Fruit fly (Drosophila melanogaster) whole organism, embryonic: ENCODE data around the gene CG43168.

Experiments
- Adf1 ChIP-seq: fragments of 200-800 bp; sonication (Bioruptor generic); IDR thresholded peaks from 2 replicates; pipeline ENCODE4 v1.3.6; 2022; ENCODE audit warnings: missing biosample characterization, missing genetic modification characterization
- Atf3 ChIP-seq: fragments of 200-800 bp; sonication (Bioruptor generic); optimal IDR thresholded peaks from 3 replicates; lab custom pipeline; 2016; ENCODE audit warnings: missing biosample characterization, missing genetic modification characterization
- Bteb2 ChIP-seq: fragments of 200-800 bp; sonication (Bioruptor generic); optimal IDR thresholded peaks from 2 replicates; lab custom pipeline; 2016; ENCODE audit warnings: missing biosample characterization, missing genetic modification characterization
- CG10959 ChIP-seq: fragments of 200-800 bp; sonication (Bioruptor generic); IDR thresholded peaks from 2 replicates; pipeline ENCODE4 v1.3.6; 2022; ENCODE audit warnings: missing biosample characterization, missing genetic modification characterization
- CG11093 ChIP-seq: fragments of 200-800 bp; sonication (Bioruptor generic); IDR thresholded peaks from 3 replicates; pipeline ENCODE4 v1.3.6; 2022; ENCODE audit warnings: missing biosample characterization, missing genetic modification characterization
- CG12071 ChIP-seq: fragments of 200-800 bp; sonication (Bioruptor generic); optimal IDR thresholded peaks from 3 replicates; lab custom pipeline; 2018; ENCODE audit warnings: missing biosample characterization, mild to moderate bottlenecking, missing genetic modification characterization
- CG13296 ChIP-seq: fragments of 200-800 bp; sonication (Bioruptor generic); optimal IDR thresholded peaks from 3 replicates; lab custom pipeline; 2018; ENCODE audit warnings: missing biosample characterization, mild to moderate bottlenecking, missing genetic modification characterization
- CG15514 ChIP-seq: fragments of 200-800 bp; sonication (Bioruptor generic); optimal IDR thresholded peaks from 3 replicates; lab custom pipeline; 2017; ENCODE audit warnings: missing biosample characterization, missing genetic modification characterization, mild to moderate bottlenecking, moderate library complexity, missing genetic modification reagents
- CG15696 ChIP-seq: fragments of 200-800 bp; sonication (Bioruptor generic); optimal IDR thresholded peaks from 2 replicates; lab custom pipeline; 2019; ENCODE audit warnings: missing biosample characterization, mild to moderate bottlenecking, missing genetic modification characterization, moderate library complexity
- CG1602 ChIP-seq: fragments of 200-800 bp; sonication (Bioruptor generic); optimal IDR thresholded peaks from 3 replicates; lab custom pipeline; 2016; ENCODE audit warnings: missing biosample characterization, missing genetic modification characterization
- CG17568 ChIP-seq: fragments of 200-800 bp; sonication (Bioruptor generic); optimal IDR thresholded peaks from 2 replicates; lab custom pipeline; 2018; ENCODE audit warnings: missing biosample characterization, mild to moderate bottlenecking, missing genetic modification characterization, moderate library complexity
- CG18619 ChIP-seq: fragments of 200-800 bp; sonication (Bioruptor generic); optimal IDR thresholded peaks from 3 replicates; lab custom pipeline; 2017; ENCODE audit warnings: missing biosample characterization, mild to moderate bottlenecking, missing genetic modification characterization
- CG2120 ChIP-seq: fragments of 200-800 bp; sonication (Bioruptor generic); optimal IDR thresholded peaks from 3 replicates; lab custom pipeline; 2016; ENCODE audit warnings: missing biosample characterization, missing genetic modification characterization
- CG3838 ChIP-seq: fragments of 200-800 bp; sonication (Bioruptor generic); optimal IDR thresholded peaks from 3 replicates; lab custom pipeline; 2016; ENCODE audit warnings: missing biosample characterization, missing genetic modification characterization
- CG42726 ChIP-seq: fragments of 200-800 bp; sonication (Bioruptor generic); IDR thresholded peaks from 2 replicates; pipeline ENCODE4 v1.3.6; 2022; ENCODE audit warnings: missing biosample characterization, missing genetic modification characterization; ENCODE audit not compliant: partially characterized antibody
- CG4328 ChIP-seq: fragments of 200-800 bp; sonication (Bioruptor generic); optimal IDR thresholded peaks from 3 replicates; lab custom pipeline; 2017; ENCODE audit warnings: missing biosample characterization, missing genetic modification reagents, missing genetic modification characterization
- CG4404 ChIP-seq: fragments of 200-800 bp; sonication (Bioruptor generic); IDR thresholded peaks from 2 replicates; pipeline ENCODE4 v1.3.6; 2022; ENCODE audit warnings: missing biosample characterization, missing genetic modification characterization
- CG8924 ChIP-seq: fragments of 200-800 bp; optimal IDR thresholded peaks from 3 replicates; lab custom pipeline; 2019; ENCODE audit warnings: missing biosample characterization, mild to moderate bottlenecking, missing genetic modification characterization, moderate library complexity
- CG9215 ChIP-seq: fragments of 200-800 bp; sonication (Bioruptor generic); IDR thresholded peaks from 2 replicates; pipeline ENCODE4 v1.3.6; 2022; ENCODE audit warnings: missing biosample characterization, missing genetic modification characterization
- CG9727 ChIP-seq: fragments of 200-800 bp; sonication (Bioruptor generic); optimal IDR thresholded peaks from 3 replicates; lab custom pipeline; 2017; ENCODE audit warnings: missing biosample characterization, mild to moderate bottlenecking, missing genetic modification characterization
- Camta ChIP-seq: fragments of 200-800 bp; sonication (Bioruptor generic); optimal IDR thresholded peaks from 2 replicates; lab custom pipeline; 2016; ENCODE audit warnings: missing biosample characterization, missing genetic modification characterization
- Drgx ChIP-seq: fragments of 200-800 bp; sonication (Bioruptor generic); IDR thresholded peaks from 2 replicates; pipeline ENCODE4 v1.3.6; 2022; ENCODE audit warnings: missing biosample characterization, missing genetic modification characterization
- Elba2 ChIP-seq: fragments of 200-800 bp; sonication (Bioruptor generic); optimal IDR thresholded peaks from 3 replicates; lab custom pipeline; 2016; ENCODE audit warnings: missing biosample characterization, missing genetic modification characterization
- MBD-R2 ChIP-seq: fragments of 200-800 bp; sonication (Bioruptor generic); IDR thresholded peaks from 2 replicates; pipeline ENCODE4 v1.3.6; 2022; ENCODE audit warnings: missing biosample characterization, missing genetic modification characterization
- MTF-1 ChIP-seq: fragments of 200-800 bp; sonication (Bioruptor generic); optimal IDR thresholded peaks from 2 replicates; lab custom pipeline; 2018; ENCODE audit warnings: missing biosample characterization, mild to moderate bottlenecking, missing genetic modification characterization, borderline replicate concordance
- Med ChIP-seq: fragments of 200-800 bp; sonication (Bioruptor generic); peaks from one replicate; lab custom pipeline; 2016; ENCODE audit warnings: missing biosample characterization, missing genetic modification characterization, mild to moderate bottlenecking, inconsistent platforms, moderate library complexity
- Meics ChIP-seq: fragments of 200-800 bp; sonication (Bioruptor generic); optimal IDR thresholded peaks from 2 replicates; lab custom pipeline; 2017; ENCODE audit warnings: missing biosample characterization, mild to moderate bottlenecking, missing genetic modification characterization
- Mrtf ChIP-seq: fragments of 200-800 bp; sonication (Bioruptor generic); IDR thresholded peaks from 3 replicates; pipeline ENCODE4 v1.3.6; 2022; ENCODE audit warnings: missing biosample characterization, missing genetic modification characterization
- Pdp1 ChIP-seq, 2 experiments: fragments of 200-800 bp; sonication (Bioruptor generic); optimal IDR thresholded peaks; 3 replicates each; lab custom pipeline; 2016; ENCODE audit warnings: missing biosample characterization in 2 of 2, missing genetic modification characterization in 2 of 2, mild to moderate bottlenecking in 1 of 2, moderate library complexity in 1 of 2
- Xrp1 ChIP-seq: fragments of 200-800 bp; sonication (Bioruptor generic); IDR thresholded peaks from 2 replicates; pipeline ENCODE4 v1.3.6; 2022; ENCODE audit warnings: missing biosample characterization, missing genetic modification characterization
- amos ChIP-seq: fragments of 200-800 bp; sonication (Bioruptor generic); IDR thresholded peaks from 2 replicates; pipeline ENCODE4 v1.3.6; 2022; ENCODE audit warnings: missing biosample characterization, missing genetic modification characterization; ENCODE audit not compliant: partially characterized antibody
- chm ChIP-seq: fragments of 200-800 bp; sonication (Bioruptor generic); IDR thresholded peaks from 2 replicates; pipeline ENCODE4 v1.3.6; 2022; ENCODE audit warnings: missing biosample characterization, missing genetic modification characterization
- en ChIP-seq: fragments of 200-800 bp; sonication (Bioruptor generic); optimal IDR thresholded peaks from 2 replicates; lab custom pipeline; 2016; ENCODE audit warnings: missing biosample characterization, missing genetic modification characterization
- fd3F ChIP-seq: fragments of 200-800 bp; sonication (Bioruptor generic); optimal IDR thresholded peaks from 2 replicates; lab custom pipeline; 2018; ENCODE audit warnings: missing biosample characterization, mild to moderate bottlenecking, missing genetic modification characterization, moderate library complexity
- gcm ChIP-seq: fragments of 200-800 bp; sonication (Bioruptor generic); optimal IDR thresholded peaks from 2 replicates; lab custom pipeline; 2019; ENCODE audit warnings: missing biosample characterization, mild to moderate bottlenecking, missing genetic modification characterization, moderate library complexity
- gro ChIP-seq: fragments of 200-800 bp; sonication (Bioruptor generic); optimal IDR thresholded peaks from 2 replicates; lab custom pipeline; 2016; ENCODE audit warnings: missing biosample characterization, missing genetic modification characterization
- gsb-n ChIP-seq: fragments of 200-800 bp; sonication (Bioruptor generic); optimal IDR thresholded peaks from 3 replicates; lab custom pipeline; 2018; ENCODE audit warnings: missing biosample characterization, mild to moderate bottlenecking, missing genetic modification characterization
- ham ChIP-seq: fragments of 200-800 bp; sonication (Bioruptor generic); IDR thresholded peaks from 2 replicates; pipeline ENCODE4 v1.3.6; 2022; ENCODE audit warnings: missing biosample characterization, missing genetic modification characterization
- klu ChIP-seq: fragments of 200-800 bp; sonication (Bioruptor generic); IDR thresholded peaks from 2 replicates; pipeline ENCODE4 v1.3.6; 2022; ENCODE audit warnings: missing biosample characterization, missing genetic modification characterization
- mld ChIP-seq: fragments of 200-800 bp; sonication (Bioruptor generic); IDR thresholded peaks from 3 replicates; pipeline ENCODE4 v1.3.6; 2022; ENCODE audit warnings: missing biosample characterization, missing genetic modification characterization; ENCODE audit not compliant: partially characterized antibody
- onecut ChIP-seq: fragments of 200-800 bp; sonication (Bioruptor generic); IDR thresholded peaks from 2 replicates; pipeline ENCODE4 v1.3.6; 2022; ENCODE audit warnings: missing biosample characterization, missing genetic modification characterization
- phol ChIP-seq: fragments of 200-800 bp; sonication (Bioruptor generic); optimal IDR thresholded peaks from 3 replicates; lab custom pipeline; 2018; ENCODE audit warnings: missing biosample characterization, mild to moderate bottlenecking, missing genetic modification characterization, moderate library complexity
- pnt ChIP-seq: fragments of 200-800 bp; sonication (Bioruptor generic); optimal IDR thresholded peaks from 3 replicates; lab custom pipeline; 2016; ENCODE audit warnings: missing biosample characterization, missing genetic modification characterization
- row ChIP-seq: fragments of 200-800 bp; sonication (Bioruptor generic); IDR thresholded peaks from 3 replicates; pipeline ENCODE4 v1.3.6; 2022; ENCODE audit warnings: missing biosample characterization, missing genetic modification characterization
- schlank ChIP-seq: fragments of 200-800 bp; sonication (Bioruptor generic); optimal IDR thresholded peaks from 2 replicates; lab custom pipeline; 2018; ENCODE audit warnings: missing biosample characterization, mild to moderate bottlenecking, missing genetic modification characterization
- sens ChIP-seq: fragments of 200-800 bp; sonication (Bioruptor generic); peaks from one replicate; lab custom pipeline; 2016; ENCODE audit warnings: missing biosample characterization, missing genetic modification characterization
- ttk ChIP-seq: fragments of 200-800 bp; sonication (Bioruptor generic); IDR thresholded peaks from 2 replicates; pipeline ENCODE4 v2.1.2; 2022; ENCODE audit warnings: missing biosample characterization, missing genetic modification characterization
- usp ChIP-seq: fragments of >200 bp; optimal IDR thresholded peaks from 2 replicates; lab custom pipeline; 2017; ENCODE audit warnings: missing biosample characterization, missing genetic modification characterization
- zen2 ChIP-seq: fragments of 200-800 bp; sonication (Bioruptor generic); IDR thresholded peaks from 3 replicates; pipeline ENCODE4 v1.3.6; 2022; ENCODE audit warnings: missing biosample characterization, missing genetic modification characterization; ENCODE audit not compliant: partially characterized antibody

Gene CG43168

dm6 chr3L:6263896-6264841 is 11.4 kb upstream of the CG43168 start (continued):
- no peak for TF ChIP-seq CG9215 (GFP tag; lab: Robert Waterston, UW)
- TF ChIP-seq Mrtf (GFP tag; lab: Robert Waterston, UW): peak; percentile 68; the same call in 2 of the 3 replicates
- peak; percentile 92 for TF ChIP-seq Med (GFP tag; lab: Kevin White, UChicago)
- TF ChIP-seq schlank (tag; lab: Kevin White, UChicago): no peak
- peak; percentile 14 for TF ChIP-seq MTF-1 (GFP tag; lab: Kevin White, UChicago)
- TF ChIP-seq ham (GFP tag; lab: Robert Waterston, UW): no peak
- TF ChIP-seq Elba2 (GFP tag; lab: Kevin White, UChicago): no peak
- TF ChIP-seq klu (GFP tag; lab: Robert Waterston, UW): no peak
- TF ChIP-seq CG12071: no peak
- no peak for TF ChIP-seq MBD-R2 (GFP tag; lab: Robert Waterston, UW)
- TF ChIP-seq Atf3: peak; percentile 22
- TF ChIP-seq CG4328 (GFP tag; lab: Kevin White, UChicago): no peak
- TF ChIP-seq onecut (GFP tag; lab: Robert Waterston, UW): no peak
- TF ChIP-seq amos (GFP tag; lab: Robert Waterston, UW): peak; percentile 72
- peak; percentile 13 for TF ChIP-seq fd3F (GFP tag; lab: Kevin White, UChicago)
- TF ChIP-seq sens (GFP tag; lab: Kevin White, UChicago): peak; percentile 94
- peak; percentile 69 for TF ChIP-seq CG15696 (tag; lab: Kevin White, UChicago)
- TF ChIP-seq Pdp1 (GFP tag; optimal IDR thresholded peaks at IDR 0.05; lab: Kevin White, UChicago): peak; percentile 43 to 70
- peak; percentile 1 for TF ChIP-seq CG15514
- TF ChIP-seq CG4404 (GFP tag; lab: Robert Waterston, UW): no peak
- no peak for TF ChIP-seq Bteb2 (GFP tag; lab: Kevin White, UChicago)
- TF ChIP-seq CG2120 (GFP tag; lab: Kevin White, UChicago): peak; percentile 52
- TF ChIP-seq chm: no peak
- TF ChIP-seq zen2 (GFP tag; lab: Robert Waterston, UW): no peak
- TF ChIP-seq Camta (GFP tag; lab: Kevin White, UChicago): peak; percentile 57
- TF ChIP-seq CG1602 (GFP tag; lab: Kevin White, UChicago): peak; percentile 26
- TF ChIP-seq gro (GFP tag; lab: Kevin White, UChicago): no peak
- no peak for TF ChIP-seq Adf1 (GFP tag; lab: Robert Waterston, UW)
- TF ChIP-seq CG11093: no peak
- 0 out of 2 replicates have a peak, but pooled peaks have one; percentile 2 for TF ChIP-seq Drgx (GFP tag; lab: Robert Waterston, UW)
- peak; percentile 26 for TF ChIP-seq pnt (GFP tag; lab: Kevin White, UChicago)
- TF ChIP-seq phol: peak; percentile 18
- TF ChIP-seq CG10959: peak; percentile 49; the same call in 1 of the 2 replicates
- peak; percentile 3 for TF ChIP-seq gsb-n
- TF ChIP-seq CG3838: no peak
- no peak for TF ChIP-seq en (GFP tag; lab: Kevin White, UChicago)
- TF ChIP-seq row (GFP tag; lab: Robert Waterston, UW): peak; percentile 25; the same call in 1 of the 3 replicates
- no peak for TF ChIP-seq Xrp1
- TF ChIP-seq Meics (GFP tag; lab: Kevin White, UChicago): peak; percentile 45
- no peak for TF ChIP-seq ttk (GFP tag; lab: Robert Waterston, UW)
- no peak for TF ChIP-seq usp
- peak; percentile 66; the same call in 1 of the 2 replicates for TF ChIP-seq CG42726 (GFP tag; lab: Robert Waterston, UW)
- TF ChIP-seq CG18619 (GFP tag; lab: Kevin White, UChicago): no peak
- no peak for TF ChIP-seq CG13296 (GFP tag; lab: Kevin White, UChicago)
- no peak for TF ChIP-seq CG17568 (GFP tag; lab: Kevin White, UChicago)
- peak; percentile 4 for TF ChIP-seq CG8924 (tag; lab: Kevin White, UChicago)
- TF ChIP-seq gcm (GFP tag; lab: Kevin White, UChicago): no peak
- no peak for TF ChIP-seq mld (GFP tag; lab: Robert Waterston, UW)
- no peak for TF ChIP-seq CG9727 (GFP tag; lab: Kevin White, UChicago)
